Worm (Caenorhabditis elegans) whole organism, L4 larva: Measurements from ENCODE around the gene F56D5.2.

Experiments used
- R02D3.7 ChIP-seq: fragments of 150-350 bp; sonication (generic microtip); optimal IDR thresholded peaks from 3 replicates; lab custom pipeline; 2014; ENCODE audit warnings: missing biosample characterization, missing genetic modification characterization
- ama-1 ChIP-seq: fragments of 150-350 bp; optimal IDR thresholded peaks from 2 replicates; lab custom pipeline; 2014; ENCODE audit warnings: inconsistent platforms, mixed read lengths
- ceh-82 ChIP-seq: sonication (generic microtip); optimal IDR thresholded peaks from 2 replicates; lab custom pipeline; 2017; ENCODE audit warnings: missing biosample characterization, missing genetic modification characterization
- nhr-10 ChIP-seq: fragments of 150-350 bp; optimal IDR thresholded peaks from 2 replicates; lab custom pipeline; 2014; ENCODE audit warnings: missing biosample characterization, missing genetic modification characterization
- skn-1 ChIP-seq: fragments of 150-350 bp; optimal IDR thresholded peaks from 2 replicates; lab custom pipeline; 2014; ENCODE audit warnings: missing biosample characterization, missing genetic modification characterization
- snpc-4 ChIP-seq: fragments of 150-350 bp; optimal IDR thresholded peaks from 2 replicates; lab custom pipeline; 2014; ENCODE audit warnings: missing biosample characterization, missing genetic modification characterization
- ztf-7 ChIP-seq: fragments of 150-350 bp; optimal IDR thresholded peaks from 2 replicates; lab custom pipeline; 2014; ENCODE audit warnings: missing biosample characterization, missing genetic modification characterization

- TF ChIP-seq ztf-7 (tag; lab: Kevin White, UChicago) (no peak), nhr-10 (no peak), ama-1 (no peak), snpc-4 (tag; lab: Kevin White, UChicago) (no peak), R02D3.7 (tag; lab: Kevin White, UChicago) (no peak), ceh-82 (tag; lab: Kevin White, UChicago) (no peak), skn-1 (tag; lab: Kevin White, UChicago) (no peak)
Measured at ce11 chrIV:9432327-9432726, 33.9 kb upstream of the F56D5.2 start.
